Fruit fly (Drosophila melanogaster): ENCODE results near the gene CG7800.

DNA sequence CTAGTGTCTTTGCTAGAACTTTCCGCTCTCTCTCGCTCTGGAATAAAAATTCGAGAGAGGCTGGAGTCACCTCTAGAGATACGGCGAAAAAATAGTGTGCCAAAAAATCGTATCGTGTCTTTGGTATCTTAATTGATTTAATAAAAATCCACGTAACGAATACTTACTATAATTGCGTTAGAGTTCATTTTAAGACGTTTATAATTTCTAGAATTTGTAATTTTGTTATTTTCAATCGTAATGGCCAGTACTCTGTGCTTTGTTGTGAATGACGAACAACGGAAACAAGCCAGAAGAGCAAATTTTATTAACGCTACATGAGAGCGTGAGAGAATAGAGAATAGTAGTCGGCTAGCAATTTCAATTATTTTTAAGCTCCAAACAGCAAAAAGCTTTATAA, 43.9 kb downstream of the CG7800 start:
- TF ChIP-seq kah (GFP tag; optimal IDR thresholded peaks at IDR 0.05) (no peak), CG10979 (tag; optimal IDR thresholded peaks at IDR 0.05) (no peak), CG33557 (GFP tag; optimal IDR thresholded peaks at IDR 0.05) (no peak)

All from whole organism, embryonic.